Worm (Caenorhabditis elegans): ENCODE measurements around the gene col-41.

DNA sequence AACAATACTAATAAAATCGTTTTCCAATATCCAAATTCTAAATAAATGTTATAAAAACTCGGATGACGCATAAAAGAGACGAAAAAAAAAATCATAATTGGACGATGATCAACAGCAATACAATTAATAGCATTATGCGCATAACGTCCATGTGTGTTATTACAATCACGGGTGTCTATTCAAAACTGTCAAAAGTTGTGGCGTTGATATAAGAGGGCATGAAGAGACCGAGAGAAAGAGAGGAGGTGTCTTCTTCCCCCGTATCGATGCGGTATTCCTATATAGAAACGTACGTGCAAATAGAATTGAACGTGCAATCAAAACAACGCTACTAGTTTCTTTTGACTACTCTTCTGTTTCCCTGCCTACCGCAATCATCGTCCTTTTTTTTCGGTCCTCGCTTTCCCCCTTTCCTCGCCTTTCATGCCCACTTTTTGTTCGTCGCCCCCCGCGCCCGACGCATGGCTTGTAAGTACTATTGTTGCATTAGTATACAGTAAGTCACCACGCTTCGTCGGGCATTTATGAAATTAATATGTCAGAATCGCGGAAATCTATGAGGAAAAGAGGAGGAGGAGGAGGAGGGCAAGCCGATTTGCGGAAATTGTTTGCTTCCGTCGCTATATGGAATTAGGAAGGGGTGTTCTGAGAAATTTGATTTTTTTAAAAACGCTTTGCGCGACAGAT lies 45.7 kb upstream of the col-41 start:
- TF ChIP-seq tbx-9 (tag; optimal IDR thresholded peaks at IDR 0.05; ENCODE audit: borderline replicate concordance), result no peak
- TF ChIP-seq sptf-2 (GFP tag; optimal IDR thresholded peaks at IDR 0.05), result no peak
- TF ChIP-seq ama-1 (optimal IDR thresholded peaks at IDR 0.05), result no peak
- TF ChIP-seq ama-1 (GFP tag; optimal IDR thresholded peaks at IDR 0.05), result no peak
- TF ChIP-seq hrde-1 (tag; optimal IDR thresholded peaks at IDR 0.05; ENCODE audit: borderline replicate concordance), result no peak
- TF ChIP-seq nfya-1 (tag; optimal IDR thresholded peaks at IDR 0.05; ENCODE audit: borderline replicate concordance, insufficient read depth), result no peak
- no peak for TF ChIP-seq rpc-1 (optimal IDR thresholded peaks at IDR 0.05)
- TF ChIP-seq rpc-1 (tag; optimal IDR thresholded peaks at IDR 0.05), result no peak
- TF ChIP-seq him-1 (tag; optimal IDR thresholded peaks at IDR 0.05), result no peak
- TF ChIP-seq hmg-1.2 (GFP tag; IDR thresholded peaks at IDR 0.05), result peak; percentile 54; the same call in 1 of the 2 replicates
- TF ChIP-seq lin-35 (GFP tag; optimal IDR thresholded peaks at IDR 0.05), result no peak
- TF ChIP-seq unc-130 (GFP tag; optimal IDR thresholded peaks at IDR 0.05), result no peak
- TF ChIP-seq ztf-22 (GFP tag; optimal IDR thresholded peaks at IDR 0.05), result no peak
- no peak for TF ChIP-seq F23B12.7 (tag; optimal IDR thresholded peaks at IDR 0.05; ENCODE audit: insufficient read depth)

All from whole organism, young adult.